Fruit fly (Drosophila melanogaster) whole organism, pupa: ENCODE results near the gene CG43813.

Experiments used
- CG10348 ChIP-seq: fragments of 200-800 bp; sonication (Bioruptor generic); IDR thresholded peaks from 2 replicates; pipeline ENCODE4 v1.3.6; 2022; ENCODE audit warnings: missing biosample characterization, missing genetic modification characterization
- CG12605 ChIP-seq: fragments of 200-800 bp; sonication (Bioruptor generic); IDR thresholded peaks from 2 replicates; pipeline ENCODE4 v1.3.6; 2022; ENCODE audit warnings: missing biosample characterization, missing genetic modification characterization
- CG13204 ChIP-seq: fragments of 200-800 bp; sonication (Bioruptor generic); optimal IDR thresholded peaks from 2 replicates; lab custom pipeline; 2018; ENCODE audit warnings: missing biosample characterization, mild to moderate bottlenecking, missing genetic modification characterization, moderate library complexity
- CG14655 ChIP-seq: fragments of 200-800 bp; sonication (Bioruptor generic); optimal IDR thresholded peaks from 3 replicates; lab custom pipeline; 2017; ENCODE audit warnings: mild to moderate bottlenecking, missing biosample characterization, missing genetic modification reagents, missing genetic modification characterization
- CG15710 ChIP-seq: fragments of 200-800 bp; sonication (Bioruptor generic); optimal IDR thresholded peaks from 2 replicates; lab custom pipeline; 2018; ENCODE audit warnings: missing biosample characterization, mild to moderate bottlenecking, missing genetic modification characterization, moderate library complexity
- CG17806 ChIP-seq: fragments of 200-800 bp; sonication (Bioruptor generic); optimal IDR thresholded peaks from 2 replicates; lab custom pipeline; 2018; ENCODE audit warnings: missing biosample characterization, mild to moderate bottlenecking, missing genetic modification characterization, moderate library complexity
- CG32121 ChIP-seq: fragments of 200-800 bp; sonication (Bioruptor generic); IDR thresholded peaks from 2 replicates; pipeline ENCODE4 v1.3.6; 2022; ENCODE audit warnings: missing biosample characterization, missing genetic modification characterization
- CG34367 ChIP-seq: fragments of 200-800 bp; sonication (Bioruptor generic); optimal IDR thresholded peaks from 2 replicates; lab custom pipeline; 2018; ENCODE audit warnings: missing biosample characterization, mild to moderate bottlenecking, missing genetic modification characterization
- CG4496 ChIP-seq: fragments of 200-800 bp; sonication (Bioruptor generic); IDR thresholded peaks from 3 replicates; pipeline ENCODE4 v1.3.6; 2022; ENCODE audit warnings: missing biosample characterization, missing genetic modification characterization
- CG8159 ChIP-seq: fragments of 200-800 bp; sonication (Bioruptor generic); optimal IDR thresholded peaks from 3 replicates; lab custom pipeline; 2018; ENCODE audit warnings: missing biosample characterization, mild to moderate bottlenecking, missing genetic modification characterization, moderate library complexity
- CG8301 ChIP-seq: fragments of 200-800 bp; sonication (Bioruptor generic); optimal IDR thresholded peaks from 2 replicates; lab custom pipeline; 2018; ENCODE audit warnings: missing biosample characterization, mild to moderate bottlenecking, missing genetic modification characterization
- CG9948 ChIP-seq: fragments of 200-800 bp; sonication (Bioruptor generic); optimal IDR thresholded peaks from 2 replicates; lab custom pipeline; 2018; ENCODE audit warnings: missing biosample characterization, mild to moderate bottlenecking, missing genetic modification characterization, moderate library complexity
- D1 ChIP-seq: fragments of 200-800 bp; sonication (Bioruptor generic); optimal IDR thresholded peaks from 2 replicates; lab custom pipeline; 2018; ENCODE audit warnings: missing biosample characterization, mild to moderate bottlenecking, missing genetic modification characterization, moderate library complexity
- EcR ChIP-seq: fragments of 200-800 bp; sonication (Bioruptor generic); optimal IDR thresholded peaks from 3 replicates; lab custom pipeline; 2019; ENCODE audit warnings: missing biosample characterization, missing genetic modification characterization, mild to moderate bottlenecking, moderate library complexity, missing genetic modification reagents
- Ets98B ChIP-seq: fragments of 200-800 bp; sonication (Bioruptor generic); IDR thresholded peaks from 2 replicates; pipeline ENCODE4 v1.3.6; 2022; ENCODE audit warnings: missing biosample characterization, missing genetic modification characterization
- Pif1A ChIP-seq: fragments of 200-800 bp; sonication (Bioruptor generic); optimal IDR thresholded peaks from 3 replicates; lab custom pipeline; 2016; ENCODE audit warnings: missing biosample characterization, missing genetic modification characterization
- Snoo ChIP-seq: fragments of 200-800 bp; sonication (Bioruptor generic); optimal IDR thresholded peaks from 3 replicates; lab custom pipeline; 2017; ENCODE audit warnings: missing biosample characterization, mild to moderate bottlenecking, missing genetic modification characterization, inconsistent platforms
- fd96Ca ChIP-seq: fragments of 200-800 bp; sonication (Bioruptor generic); IDR thresholded peaks from 3 replicates; pipeline ENCODE4 v1.3.6; 2022; ENCODE audit warnings: missing biosample characterization, missing genetic modification characterization
- gl ChIP-seq: fragments of 200-800 bp; sonication (Bioruptor generic); optimal IDR thresholded peaks from 2 replicates; lab custom pipeline; 2018; ENCODE audit warnings: missing biosample characterization, mild to moderate bottlenecking, missing genetic modification characterization
- rn ChIP-seq: fragments of 200-800 bp; sonication (Bioruptor generic); IDR thresholded peaks from 2 replicates; pipeline ENCODE4 v1.3.6; 2022; ENCODE audit warnings: missing biosample characterization, missing genetic modification characterization

Gene CG43813

DNA sequence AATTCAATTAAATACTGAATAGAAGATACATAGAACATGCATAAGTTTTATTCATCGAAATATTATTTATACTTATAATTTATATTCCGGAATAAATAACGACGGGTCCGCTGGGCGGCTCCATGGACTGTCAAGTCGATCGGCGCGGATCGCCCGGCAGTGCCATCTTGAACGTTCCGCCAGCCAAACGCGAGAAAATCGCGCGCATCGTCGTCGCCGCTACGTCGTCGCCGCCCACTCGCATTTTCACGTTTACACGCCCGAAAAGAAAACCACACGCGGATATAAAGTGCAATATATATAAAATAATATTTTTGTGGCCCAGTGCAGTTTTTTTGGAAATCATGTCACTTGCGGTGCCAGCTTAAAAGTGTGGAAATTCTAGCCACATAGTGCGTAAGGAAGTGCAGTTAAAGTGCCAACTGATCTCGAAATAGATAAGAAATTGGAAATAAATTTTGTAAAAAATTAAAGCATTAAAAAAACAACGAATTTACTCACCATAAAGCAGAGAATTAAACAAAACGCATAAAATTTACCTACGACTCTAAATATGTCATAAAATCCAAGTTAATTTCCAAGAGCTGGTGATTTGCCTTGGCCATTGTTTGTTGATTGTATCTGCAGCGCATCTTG is at the start of gene CG43813, which contains the start of gene bru2:
Gene CG43813, minus strand, starts transcription at position 633 of the 636 bp plus-strand sequence.
Gene bru2, plus strand, starts transcription at position 586 of the 636 bp plus-strand sequence.
- TF ChIP-seq fd96Ca: no peak
- no peak for TF ChIP-seq Pif1A (GFP tag; lab: Kevin White, UChicago)
- TF ChIP-seq CG32121 (GFP tag; lab: Robert Waterston, UW): no peak

DNA sequence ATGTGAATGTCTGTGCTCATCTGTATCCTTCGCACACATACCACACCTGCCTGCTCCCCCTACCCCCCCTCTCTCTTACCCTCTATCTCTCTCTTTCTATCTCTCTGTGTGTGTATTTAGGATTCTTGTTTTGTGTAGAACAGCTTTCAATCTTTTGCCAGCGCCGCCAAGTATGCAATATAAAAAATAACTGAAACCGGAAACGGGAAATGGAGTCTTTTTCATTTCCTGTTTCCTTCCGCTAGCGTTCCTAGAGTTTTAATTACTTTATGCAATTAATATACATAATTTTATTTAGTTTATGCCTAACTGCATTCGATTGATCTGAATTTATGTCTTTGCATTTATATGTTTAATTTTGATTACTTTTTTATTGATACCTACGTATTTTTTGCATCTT is 48.3 kb upstream of the CG43813 start:
- TF ChIP-seq D1: no peak
- TF ChIP-seq CG10348 (GFP tag; lab: Robert Waterston, UW): no peak
- no peak for TF ChIP-seq CG9948 (tag; lab: Kevin White, UChicago)
- TF ChIP-seq Pif1A (GFP tag; lab: Kevin White, UChicago): no peak
- TF ChIP-seq CG17806 (tag; lab: Kevin White, UChicago): no peak
- no peak for TF ChIP-seq CG15710 (tag; lab: Kevin White, UChicago)
- TF ChIP-seq CG8301 (tag; lab: Kevin White, UChicago): no peak

DNA sequence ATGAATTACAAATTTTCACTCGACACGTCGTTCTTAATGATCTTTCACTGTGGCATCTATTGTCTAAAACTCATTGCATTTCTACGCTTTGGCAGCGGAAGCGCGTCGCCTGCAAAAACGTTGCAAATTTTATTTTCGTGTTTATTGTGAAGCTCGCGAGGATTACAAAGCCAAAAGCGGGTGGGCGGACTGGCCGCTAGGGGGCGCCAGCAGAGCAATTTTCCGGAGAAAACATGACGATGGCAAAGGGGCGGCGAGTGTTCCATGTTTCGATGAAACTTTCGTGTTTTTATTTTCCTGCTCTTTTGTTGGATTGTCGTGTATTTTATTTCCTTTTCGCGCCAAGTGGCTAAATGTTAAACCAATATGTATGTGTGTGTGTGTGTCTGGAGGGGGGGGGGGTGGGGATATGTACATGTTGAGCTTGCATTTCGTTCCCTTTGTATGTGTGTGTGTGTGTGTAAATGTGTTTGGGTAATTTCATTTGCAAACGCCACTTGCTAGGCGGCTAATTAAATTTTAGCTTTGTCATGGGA is 30.5 kb upstream of the CG43813 start:
- TF ChIP-seq Snoo (tag; lab: Kevin White, UChicago) (no peak), CG10348 (GFP tag; lab: Robert Waterston, UW) (no peak), CG4496 (GFP tag; lab: Robert Waterston, UW) (no peak), CG8159 (no peak), gl (tag; lab: Kevin White, UChicago) (no peak), fd96Ca (no peak), CG12605 (GFP tag; lab: Robert Waterston, UW) (no peak), CG13204 (GFP tag; lab: Kevin White, UChicago) (no peak), CG34367 (tag; lab: Kevin White, UChicago) (no peak), EcR (GFP tag; lab: Kevin White, UChicago) (no peak), rn (GFP tag; lab: Robert Waterston, UW) (no peak)
- TF ChIP-seq, all 21 proteins: peak for 0

DNA sequence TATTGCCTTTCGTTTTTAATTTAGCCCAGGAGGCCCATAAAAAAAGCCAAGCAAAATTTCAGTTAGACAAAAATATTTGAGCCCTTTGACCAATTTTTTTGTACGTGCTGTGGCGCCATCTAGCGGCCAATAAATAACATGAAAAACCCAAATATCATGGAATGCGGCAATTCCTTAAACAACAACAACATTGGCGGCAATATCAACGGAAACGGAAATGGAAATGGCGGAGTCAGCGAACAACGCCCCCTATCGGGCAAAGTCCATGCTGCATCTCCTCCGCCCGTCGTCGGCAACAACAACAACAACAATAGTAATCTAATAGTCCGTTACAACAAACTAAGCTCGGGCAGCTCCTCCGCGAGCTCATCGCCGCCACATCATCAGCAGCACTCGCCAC is 29.5 kb upstream of the CG43813 start:
- TF ChIP-seq rn (GFP tag; lab: Robert Waterston, UW) (no peak), CG8159 (no peak), CG13204 (GFP tag; lab: Kevin White, UChicago) (no peak), CG4496 (GFP tag; lab: Robert Waterston, UW) (no peak), CG34367 (tag; lab: Kevin White, UChicago) (no peak)

DNA sequence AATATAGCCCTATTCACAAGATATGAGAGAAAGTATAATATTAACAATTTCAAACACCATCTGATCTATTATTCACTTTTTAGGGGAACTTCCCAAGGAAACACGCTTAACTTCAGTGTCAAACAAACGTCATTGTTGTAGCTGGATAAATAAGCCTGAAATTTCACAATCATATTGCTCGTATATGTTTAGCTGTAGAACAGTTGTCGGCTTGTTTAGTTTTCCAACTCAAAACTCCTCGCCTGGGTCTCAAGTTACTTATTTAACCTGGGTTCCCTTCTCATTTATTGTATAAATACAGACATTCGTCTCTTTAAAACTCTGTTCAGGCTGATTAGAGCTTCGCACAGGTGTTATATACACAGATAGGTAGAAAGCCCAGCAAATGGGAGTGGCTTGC is 28.4 kb upstream of the CG43813 start:
- TF ChIP-seq Ets98B (GFP tag; lab: Robert Waterston, UW) (no peak), CG10348 (GFP tag; lab: Robert Waterston, UW) (no peak), CG8159 (no peak), CG8301 (tag; lab: Kevin White, UChicago) (no peak), rn (GFP tag; lab: Robert Waterston, UW) (no peak), CG17806 (tag; lab: Kevin White, UChicago) (no peak), CG13204 (GFP tag; lab: Kevin White, UChicago) (no peak)
- TF ChIP-seq, all 21 proteins: peak for 0

DNA sequence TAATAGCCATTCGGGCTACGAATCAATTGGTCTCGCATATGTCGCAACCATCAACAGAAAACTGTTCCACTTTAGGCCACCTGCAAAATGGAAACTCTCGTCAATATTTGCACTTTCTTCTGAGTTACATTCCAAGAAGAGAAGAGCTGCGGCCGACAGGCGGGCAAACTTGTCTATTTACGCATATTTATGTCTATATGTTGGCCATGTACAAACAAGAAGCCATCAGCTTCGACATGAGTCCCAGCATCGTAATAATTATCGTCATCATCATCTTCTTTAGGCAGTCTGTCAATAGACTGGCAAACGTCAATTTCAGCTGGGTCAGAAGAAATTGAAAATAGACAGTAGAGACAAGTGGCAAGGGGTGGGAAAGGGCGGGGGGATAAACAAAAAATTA is 27.7 kb upstream of the CG43813 start:
- no peak for TF ChIP-seq D1
- no peak for TF ChIP-seq Ets98B (GFP tag; lab: Robert Waterston, UW)
- TF ChIP-seq CG13204 (GFP tag; lab: Kevin White, UChicago): no peak
- no peak for TF ChIP-seq CG15710 (tag; lab: Kevin White, UChicago)
- no peak for TF ChIP-seq rn (GFP tag; lab: Robert Waterston, UW)
- no peak for TF ChIP-seq CG9948 (tag; lab: Kevin White, UChicago)
- TF ChIP-seq Snoo (tag; lab: Kevin White, UChicago): no peak
- no peak for TF ChIP-seq CG34367 (tag; lab: Kevin White, UChicago)
- TF ChIP-seq fd96Ca: no peak
- no peak for TF ChIP-seq CG32121 (GFP tag; lab: Robert Waterston, UW)
- TF ChIP-seq CG14655 (GFP tag; lab: Kevin White, UChicago): no peak
- TF ChIP-seq CG12605 (GFP tag; lab: Robert Waterston, UW): no peak
- TF ChIP-seq CG10348 (GFP tag; lab: Robert Waterston, UW): no peak
- no peak for TF ChIP-seq CG8301 (tag; lab: Kevin White, UChicago)
- no peak for TF ChIP-seq gl (tag; lab: Kevin White, UChicago)
- no peak for TF ChIP-seq CG4496 (GFP tag; lab: Robert Waterston, UW)
- no peak for TF ChIP-seq Pif1A (GFP tag; lab: Kevin White, UChicago)
- no peak for TF ChIP-seq CG8159
- no peak for TF ChIP-seq CG17806 (tag; lab: Kevin White, UChicago)
- TF ChIP-seq, all 21 proteins: peak for 0

DNA sequence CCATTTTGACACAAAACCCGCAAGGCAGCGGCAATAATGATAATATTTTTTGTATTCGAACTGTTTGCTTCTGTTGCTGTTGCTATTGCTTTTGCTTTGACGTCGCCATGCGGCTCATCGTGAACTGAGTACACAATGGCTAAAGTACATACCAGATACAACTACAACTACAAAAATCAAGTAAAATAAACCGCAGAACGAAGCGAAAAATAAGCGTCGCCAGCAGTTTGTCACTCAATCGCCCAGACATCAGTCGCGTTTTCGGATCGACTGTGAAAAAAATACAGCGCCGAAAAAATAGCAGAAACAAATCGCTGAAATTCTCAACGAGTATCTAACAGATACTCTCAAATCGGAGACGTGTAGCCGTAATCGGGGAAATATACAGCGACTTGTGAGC is 25.5 kb upstream of the CG43813 start:
- TF ChIP-seq CG8159 (no peak), CG32121 (GFP tag; lab: Robert Waterston, UW) (peak; percentile 41; the same call in 1 of the 2 replicates), Ets98B (GFP tag; lab: Robert Waterston, UW) (peak; percentile 24; the same call in 1 of the 2 replicates), CG10348 (GFP tag; lab: Robert Waterston, UW) (no peak), CG4496 (GFP tag; lab: Robert Waterston, UW) (peak; percentile 60; the same call in 2 of the 3 replicates), Snoo (tag; lab: Kevin White, UChicago) (no peak)
